Worm (Caenorhabditis elegans) whole organism, L1 larva: ENCODE data around the gene arf-1.

ENCODE experiments used
- ama-1 ChIP-seq: fragments of 150-350 bp; optimal IDR thresholded peaks from 2 replicates; lab custom pipeline; 2014
- ceh-82 ChIP-seq, 3 experiments: fragments of 150-350 bp in 1 of 3; sonication (generic microtip) in 2 of 3; optimal IDR thresholded peaks; 2 replicates each; lab custom pipeline; 2014 to 2017; ENCODE audit warnings: missing biosample characterization in 3 of 3, missing genetic modification characterization in 3 of 3
- fkh-10 ChIP-seq: sonication (generic microtip); optimal IDR thresholded peaks from 2 replicates; lab custom pipeline; 2017; ENCODE audit warnings: missing biosample characterization, missing genetic modification reagents, missing genetic modification characterization
- hlh-17 ChIP-seq: fragments of 200-800 bp; sonication (Bioruptor generic); optimal IDR thresholded peaks from 2 replicates; lab custom pipeline; 2018; ENCODE audit warnings: missing genetic modification characterization, mild to moderate bottlenecking, missing compliant biosample characterization, moderate library complexity, borderline replicate concordance
- nhr-237 ChIP-seq: fragments of 150-350 bp; optimal IDR thresholded peaks from 2 replicates; lab custom pipeline; 2014; ENCODE audit warnings: missing biosample characterization, missing genetic modification characterization
- nhr-76 ChIP-seq: sonication (generic microtip); optimal IDR thresholded peaks from 2 replicates; lab custom pipeline; 2017; ENCODE audit warnings: missing biosample characterization, missing genetic modification characterization
- snpc-4 ChIP-seq: fragments of 150-350 bp; optimal IDR thresholded peaks from 2 replicates; lab custom pipeline; 2014; ENCODE audit warnings: missing biosample characterization, missing genetic modification characterization
- unc-62 ChIP-seq: fragments of 150-350 bp; optimal IDR thresholded peaks from 2 replicates; lab custom pipeline; 2014; ENCODE audit warnings: missing biosample characterization, missing genetic modification reagents, missing genetic modification characterization
- unc-86 ChIP-seq: sonication (generic microtip); optimal IDR thresholded peaks from 2 replicates; lab custom pipeline; 2016; ENCODE audit warnings: missing genetic modification characterization, missing compliant biosample characterization

DNA sequence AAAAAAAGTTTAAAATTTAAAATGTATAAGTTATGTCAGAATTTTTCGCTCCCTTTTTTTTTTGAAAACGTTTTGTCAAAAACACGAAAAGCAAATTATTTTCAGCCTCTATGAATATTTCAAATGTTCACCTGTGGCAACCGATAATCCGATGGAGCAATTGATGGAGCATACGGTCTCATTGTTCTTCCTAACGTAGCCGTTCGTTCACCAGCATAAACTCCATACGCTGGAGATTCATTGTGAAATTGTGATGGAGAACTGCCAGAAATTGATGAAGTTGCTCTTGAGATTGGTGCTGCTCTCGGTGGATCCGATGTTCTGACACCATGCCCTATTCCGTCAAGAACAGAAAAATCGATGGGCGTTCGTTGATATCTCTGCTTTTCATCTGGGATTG lies 22.9 kb upstream of the arf-1 start:
- TF ChIP-seq nhr-237 (tag; lab: Kevin White, UChicago) = no peak
- no peak for TF ChIP-seq unc-86 (tag; lab: Kevin White, UChicago)
- TF ChIP-seq ama-1 (lab: Kevin White, UChicago) = no peak
- TF ChIP-seq hlh-17 (GFP tag; lab: Kevin White, UChicago) = no peak
- TF ChIP-seq nhr-76 (tag; lab: Kevin White, UChicago) = no peak
- TF ChIP-seq snpc-4 (tag; lab: Kevin White, UChicago) = no peak
- TF ChIP-seq unc-62 (GFP tag; lab: Kevin White, UChicago) = no peak
- no peak for TF ChIP-seq fkh-10 (GFP tag; lab: Kevin White, UChicago)
- TF ChIP-seq ceh-82 (tag; optimal IDR thresholded peaks at IDR 0.05; lab: Kevin White, UChicago) = no peak
